Fruit fly (Drosophila melanogaster): ENCODE measurements around the gene corto.

The corto gene

dm6 chr3R:5086822-5087491 is at the start of gene corto:
Gene corto (minus strand): TSS chr3R:5087072.
- TF ChIP-seq CG14655 (GFP tag; optimal IDR thresholded peaks at IDR 0.05) (peak; percentile 24), Snoo (tag; optimal IDR thresholded peaks at IDR 0.05) (peak; percentile 30), Ets98B (GFP tag; IDR thresholded peaks at IDR 0.05) (no peak), Pif1A (GFP tag; optimal IDR thresholded peaks at IDR 0.05) (peak; percentile 19), Pif1B (GFP tag; optimal IDR thresholded peaks at IDR 0.05) (peak; percentile 35), CG13204 (GFP tag; optimal IDR thresholded peaks at IDR 0.05) (no peak), EcR (GFP tag; optimal IDR thresholded peaks at IDR 0.05) (peak; percentile 87)

dm6 chr3R:5127790-5128243 is 40.9 kb upstream of the corto start, which contains the start of gene RabGGTa:
Gene RabGGTa (plus strand): TSS chr3R:5128087.
- TF ChIP-seq CG8301 (tag; optimal IDR thresholded peaks at IDR 0.05), result peak; percentile 76
- no peak for TF ChIP-seq EcR (GFP tag; optimal IDR thresholded peaks at IDR 0.05)
- TF ChIP-seq CG13204 (GFP tag; optimal IDR thresholded peaks at IDR 0.05), result no peak
- peak; percentile 82 for TF ChIP-seq Ets98B (GFP tag; IDR thresholded peaks at IDR 0.05)
- TF ChIP-seq D1 (tag; optimal IDR thresholded peaks at IDR 0.05), result peak; percentile 78
- peak; percentile 62 for TF ChIP-seq CG9948 (tag; optimal IDR thresholded peaks at IDR 0.05)
- peak; percentile 61 for TF ChIP-seq CG15710 (tag; optimal IDR thresholded peaks at IDR 0.05)
- TF ChIP-seq CG34367 (tag; optimal IDR thresholded peaks at IDR 0.05), result peak; percentile 62
- peak; percentile 45 for TF ChIP-seq CG12605 (GFP tag; IDR thresholded peaks at IDR 0.05)
- TF ChIP-seq CG10348 (GFP tag; IDR thresholded peaks at IDR 0.05), result no peak
- TF ChIP-seq CG8159 (tag; optimal IDR thresholded peaks at IDR 0.05), result peak; percentile 71
- no peak for TF ChIP-seq fd96Ca (GFP tag; IDR thresholded peaks at IDR 0.05)
- TF ChIP-seq Pif1B (GFP tag; optimal IDR thresholded peaks at IDR 0.05), result peak; percentile 57
- TF ChIP-seq CG4496 (GFP tag; IDR thresholded peaks at IDR 0.05), result peak; percentile 80
- peak; percentile 71 for TF ChIP-seq CG14655 (GFP tag; optimal IDR thresholded peaks at IDR 0.05)
- peak; percentile 57 for TF ChIP-seq Snoo (tag; optimal IDR thresholded peaks at IDR 0.05)
- TF ChIP-seq rn (GFP tag; IDR thresholded peaks at IDR 0.05), result 0 out of 2 replicates have a peak, but pooled peaks have one; percentile 8
- peak; percentile 56 for TF ChIP-seq Pif1A (GFP tag; optimal IDR thresholded peaks at IDR 0.05)
- peak; percentile 57; the same call in 1 of the 2 replicates for TF ChIP-seq CG32121 (GFP tag; IDR thresholded peaks at IDR 0.05)
- peak; percentile 68 for TF ChIP-seq CG17806 (tag; optimal IDR thresholded peaks at IDR 0.05)
- TF ChIP-seq gl (tag; optimal IDR thresholded peaks at IDR 0.05), result peak; percentile 35

dm6 chr3R:5126884-5127283 is 40.0 kb upstream of the corto start:
- TF ChIP-seq CG17806 (tag; optimal IDR thresholded peaks at IDR 0.05), result peak; percentile 3
- no peak for TF ChIP-seq CG8301 (tag; optimal IDR thresholded peaks at IDR 0.05)
- peak; percentile 84 for TF ChIP-seq D1 (tag; optimal IDR thresholded peaks at IDR 0.05)

- no peak for TF ChIP-seq CG14655 (GFP tag; optimal IDR thresholded peaks at IDR 0.05)
- no peak for TF ChIP-seq fd96Ca (GFP tag; IDR thresholded peaks at IDR 0.05)
- TF ChIP-seq CG4496 (GFP tag; IDR thresholded peaks at IDR 0.05), result no peak
- no peak for TF ChIP-seq gl (tag; optimal IDR thresholded peaks at IDR 0.05)
- TF ChIP-seq CG17806 (tag; optimal IDR thresholded peaks at IDR 0.05), result no peak
- no peak for TF ChIP-seq CG15710 (tag; optimal IDR thresholded peaks at IDR 0.05)
- no peak for TF ChIP-seq CG8301 (tag; optimal IDR thresholded peaks at IDR 0.05)
- TF ChIP-seq EcR (GFP tag; optimal IDR thresholded peaks at IDR 0.05), result no peak
- TF ChIP-seq Pif1A (GFP tag; optimal IDR thresholded peaks at IDR 0.05), result no peak
These were observed 39.0 kb upstream of the corto start for dm6 chr3R:5125832-5126231.

dm6 chr3R:5124928-5125327 is 38.1 kb upstream of the corto start:
- TF ChIP-seq CG8301 (tag; optimal IDR thresholded peaks at IDR 0.05) (no peak), CG15710 (tag; optimal IDR thresholded peaks at IDR 0.05) (no peak), Pif1B (GFP tag; optimal IDR thresholded peaks at IDR 0.05) (no peak), CG8159 (tag; optimal IDR thresholded peaks at IDR 0.05) (no peak), Snoo (tag; optimal IDR thresholded peaks at IDR 0.05) (no peak), CG4496 (GFP tag; IDR thresholded peaks at IDR 0.05) (no peak), rn (GFP tag; IDR thresholded peaks at IDR 0.05) (no peak)

dm6 chr3R:5122266-5123096 is 35.6 kb upstream of the corto start:
- no peak for TF ChIP-seq Ets98B (GFP tag; IDR thresholded peaks at IDR 0.05)
- no peak for TF ChIP-seq fd96Ca (GFP tag; IDR thresholded peaks at IDR 0.05)
- no peak for TF ChIP-seq rn (GFP tag; IDR thresholded peaks at IDR 0.05)
- no peak for TF ChIP-seq CG9948 (tag; optimal IDR thresholded peaks at IDR 0.05)
- no peak for TF ChIP-seq EcR (GFP tag; optimal IDR thresholded peaks at IDR 0.05)
- no peak for TF ChIP-seq CG14655 (GFP tag; optimal IDR thresholded peaks at IDR 0.05)
- no peak for TF ChIP-seq CG15710 (tag; optimal IDR thresholded peaks at IDR 0.05)
- no peak for TF ChIP-seq CG10348 (GFP tag; IDR thresholded peaks at IDR 0.05)
- TF ChIP-seq CG34367 (tag; optimal IDR thresholded peaks at IDR 0.05), result no peak
- TF ChIP-seq gl (tag; optimal IDR thresholded peaks at IDR 0.05), result no peak
- TF ChIP-seq Snoo (tag; optimal IDR thresholded peaks at IDR 0.05), result no peak
- no peak for TF ChIP-seq Pif1A (GFP tag; optimal IDR thresholded peaks at IDR 0.05)
- TF ChIP-seq Pif1B (GFP tag; optimal IDR thresholded peaks at IDR 0.05), result no peak
- no peak for TF ChIP-seq CG4496 (GFP tag; IDR thresholded peaks at IDR 0.05)
- TF ChIP-seq CG8159 (tag; optimal IDR thresholded peaks at IDR 0.05), result no peak
- no peak for TF ChIP-seq CG17806 (tag; optimal IDR thresholded peaks at IDR 0.05)
- no peak for TF ChIP-seq CG8301 (tag; optimal IDR thresholded peaks at IDR 0.05)
